Fruit fly (Drosophila melanogaster) S2 (cell line): ENCODE results near the gene CG7409.

ENCODE experiments used
- CG8478 ChIP-seq: fragments of >200 bp; optimal IDR thresholded peaks from 2 replicates; lab custom pipeline; 2018
- CTCF ChIP-seq, 2 experiments: fragments of >200 bp; optimal IDR thresholded peaks; 2 replicates each; lab custom pipeline; 2018

DNA sequence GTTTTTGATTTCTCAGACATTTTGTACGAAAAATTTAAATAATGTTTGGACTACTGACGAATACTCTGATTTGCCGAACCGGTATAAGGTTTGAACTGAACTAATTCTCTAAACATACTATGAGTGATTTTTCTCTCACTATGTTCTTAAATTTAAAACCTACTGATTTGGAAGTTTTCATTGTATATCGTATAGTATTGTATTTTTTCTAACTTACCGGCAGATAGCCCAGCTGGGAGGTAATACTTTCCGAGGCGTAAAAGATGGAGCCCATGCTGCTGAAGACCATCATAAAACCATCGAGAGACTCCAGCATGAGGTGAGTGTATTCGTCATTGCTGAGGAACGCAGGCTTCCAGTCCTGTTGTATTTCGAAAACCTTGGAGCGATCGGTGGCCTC lies 14.0 kb downstream of the CG7409 start, which contains the start of gene CG32371:
- TF ChIP-seq CTCF (optimal IDR thresholded peaks at IDR 0.05; lab: Kevin White, UChicago) (no peak), CG8478 (lab: Kevin White, UChicago) (no peak)
